Worm (Caenorhabditis elegans) whole organism, young adult: ENCODE data around the gene cox-10.

ENCODE experiments used
- B0035.1 ChIP-seq: sonication (generic microtip); optimal IDR thresholded peaks from 2 replicates; lab custom pipeline; 2016; ENCODE audit warnings: missing genetic modification characterization, mild to moderate bottlenecking, missing compliant biosample characterization, missing genotype, missing genetic modification reagents
- F10E7.11 ChIP-seq: sonication (generic microtip); optimal IDR thresholded peaks from 2 replicates; lab custom pipeline; 2017; ENCODE audit warnings: mild to moderate bottlenecking, missing genetic modification characterization, moderate library complexity, missing compliant biosample characterization
- F33H1.4 ChIP-seq: fragments of 200-800 bp; sonication (Bioruptor generic); IDR thresholded peaks from 2 replicates; pipeline ENCODE4 v1.3.6; 2022; ENCODE audit warnings: missing genetic modification reagents, missing genetic modification characterization, missing compliant biosample characterization
- F37B4.10 ChIP-seq: fragments of 200-800 bp; sonication (Bioruptor generic); IDR thresholded peaks from 2 replicates; pipeline ENCODE4 v1.3.6; 2022; ENCODE audit warnings: missing genetic modification characterization, missing compliant biosample characterization
- F52B5.7 ChIP-seq: sonication (generic microtip); optimal IDR thresholded peaks from 2 replicates; lab custom pipeline; 2016; ENCODE audit warnings: mild to moderate bottlenecking, missing genetic modification characterization, missing compliant biosample characterization
- F57C9.4 ChIP-seq: sonication (generic microtip); optimal IDR thresholded peaks from 2 replicates; lab custom pipeline; 2017; ENCODE audit warnings: mild to moderate bottlenecking, missing genetic modification characterization, missing compliant biosample characterization
- K12H6.12 ChIP-seq: fragments of 200-800 bp; sonication (Bioruptor generic); optimal IDR thresholded peaks from 2 replicates; lab custom pipeline; 2018; ENCODE audit warnings: mild to moderate bottlenecking, missing genetic modification characterization, missing compliant biosample characterization
- T07F8.4 ChIP-seq: sonication (generic microtip); optimal IDR thresholded peaks from 2 replicates; lab custom pipeline; 2016; ENCODE audit warnings: mild to moderate bottlenecking, missing genetic modification characterization, moderate library complexity, missing compliant biosample characterization
- T26A5.8 ChIP-seq: sonication (generic microtip); optimal IDR thresholded peaks from 2 replicates; lab custom pipeline; 2016; ENCODE audit warnings: missing genetic modification characterization, missing compliant biosample characterization
- Y67H2A.10 ChIP-seq: fragments of 200-800 bp; sonication (Bioruptor generic); conservative IDR thresholded peaks from 2 replicates; pipeline ENCODE4 v1.3.6; 2022; ENCODE audit warnings: missing genetic modification reagents, missing genetic modification characterization, missing compliant biosample characterization
- aptf-3 ChIP-seq: fragments of 200-800 bp; sonication (Bioruptor generic); IDR thresholded peaks from 2 replicates; pipeline ENCODE4 v1.3.6; 2022; ENCODE audit warnings: missing genetic modification characterization, missing compliant biosample characterization
- attf-5 ChIP-seq: fragments of 200-800 bp; sonication (Bioruptor generic); optimal IDR thresholded peaks from 2 replicates; lab custom pipeline; 2018; ENCODE audit warnings: mild to moderate bottlenecking, missing genetic modification characterization, missing compliant biosample characterization
- attf-6 ChIP-seq: fragments of 200-800 bp; sonication (Bioruptor generic); IDR thresholded peaks from 2 replicates; pipeline ENCODE4 v1.3.6; 2022; ENCODE audit warnings: missing genetic modification reagents, missing genetic modification characterization, missing compliant biosample characterization
- bed-1 ChIP-seq: fragments of 200-800 bp; sonication (Bioruptor generic); IDR thresholded peaks from 2 replicates; pipeline ENCODE4 v1.3.6; 2022; ENCODE audit warnings: missing genetic modification reagents, missing genetic modification characterization, missing compliant biosample characterization
- bed-2 ChIP-seq: fragments of 200-800 bp; sonication (Bioruptor generic); IDR thresholded peaks from 2 replicates; pipeline ENCODE4 v1.3.6; 2022; ENCODE audit warnings: missing genetic modification reagents, missing genetic modification characterization, missing compliant biosample characterization
- ceh-27 ChIP-seq: fragments of 200-800 bp; sonication (Bioruptor generic); optimal IDR thresholded peaks from 2 replicates; lab custom pipeline; 2018; ENCODE audit warnings: mild to moderate bottlenecking, missing genetic modification characterization, moderate library complexity, missing compliant biosample characterization
- chd-7 ChIP-seq: sonication (generic microtip); optimal IDR thresholded peaks from 2 replicates; lab custom pipeline; 2016; ENCODE audit warnings: mild to moderate bottlenecking, missing genetic modification characterization, moderate library complexity, missing compliant biosample characterization
- die-1 ChIP-seq: sonication (generic microtip); optimal IDR thresholded peaks from 2 replicates; lab custom pipeline; 2016; ENCODE audit warnings: missing genotype, mild to moderate bottlenecking, missing genetic modification characterization, missing compliant biosample characterization
- dpff-1 ChIP-seq: sonication (generic microtip); optimal IDR thresholded peaks from 2 replicates; lab custom pipeline; 2017; ENCODE audit warnings: mild to moderate bottlenecking, missing genetic modification characterization, missing compliant biosample characterization
- egl-18 ChIP-seq: fragments of 200-800 bp; sonication (Bioruptor generic); IDR thresholded peaks from 2 replicates; pipeline ENCODE4 v1.3.6; 2022; ENCODE audit warnings: missing genetic modification reagents, missing genetic modification characterization, missing compliant biosample characterization
- egrh-3 ChIP-seq: fragments of 200-800 bp; sonication (Bioruptor generic); IDR thresholded peaks from 2 replicates; pipeline ENCODE4 v1.3.6; 2022; ENCODE audit warnings: missing genetic modification reagents, missing genetic modification characterization, missing compliant biosample characterization
- hsf-1 ChIP-seq: fragments of 200-800 bp; sonication (Bioruptor generic); IDR thresholded peaks from 2 replicates; pipeline ENCODE4 v1.3.6; 2022; ENCODE audit warnings: missing genetic modification reagents, missing genetic modification characterization, missing compliant biosample characterization
- lag-1 ChIP-seq: fragments of 200-800 bp; sonication (Bioruptor generic); IDR thresholded peaks from 2 replicates; pipeline ENCODE4 v1.3.6; 2022; ENCODE audit warnings: missing genetic modification reagents, missing genetic modification characterization, missing compliant biosample characterization
- let-607 ChIP-seq, 2 experiments: fragments of 200-800 bp in 1 of 2; sonication (Bioruptor generic) in 1 of 2; sonication (generic microtip) in 1 of 2; optimal IDR thresholded peaks; 2 replicates each; lab custom pipeline; 2016 to 2018; ENCODE audit warnings: mild to moderate bottlenecking in 2 of 2, missing compliant biosample characterization in 2 of 2, missing genetic modification characterization in 2 of 2, moderate library complexity in 2 of 2, missing genotype in 1 of 2
- lin-40 ChIP-seq: sonication (generic microtip); optimal IDR thresholded peaks from 2 replicates; lab custom pipeline; 2016; ENCODE audit warnings: missing genetic modification characterization, mild to moderate bottlenecking, missing compliant biosample characterization, missing genotype, missing genetic modification reagents
- madf-8 ChIP-seq: fragments of 200-800 bp; sonication (Bioruptor generic); conservative IDR thresholded peaks from 2 replicates; pipeline ENCODE4 v1.3.6; 2022; ENCODE audit warnings: missing genetic modification reagents, missing genetic modification characterization, missing compliant biosample characterization
- mxl-1 ChIP-seq: sonication (generic microtip); optimal IDR thresholded peaks from 2 replicates; lab custom pipeline; 2016; ENCODE audit warnings: missing genetic modification characterization, missing compliant biosample characterization
- nfya-1 ChIP-seq: sonication (generic microtip); optimal IDR thresholded peaks from 2 replicates; lab custom pipeline; 2017; ENCODE audit warnings: antibody characterized with exemption, missing compliant biosample characterization, missing genetic modification characterization, borderline replicate concordance; ENCODE audit not compliant: insufficient read depth
- nfya-2 ChIP-seq: fragments of 200-800 bp; sonication (Bioruptor generic); IDR thresholded peaks from 2 replicates; pipeline ENCODE4 v1.3.6; 2022; ENCODE audit warnings: missing genetic modification reagents, missing genetic modification characterization, missing compliant biosample characterization
- nhr-120 ChIP-seq: fragments of 200-800 bp; sonication (Bioruptor generic); IDR thresholded peaks from 2 replicates; pipeline ENCODE4 v1.3.6; 2022; ENCODE audit warnings: missing genetic modification characterization, missing compliant biosample characterization
- pha-4 ChIP-seq: fragments of 150-350 bp; sonication (generic microtip); optimal IDR thresholded peaks from 2 replicates; lab custom pipeline; 2014; ENCODE audit warnings: missing biosample characterization, missing genetic modification reagents, missing genetic modification characterization
- repo-1 ChIP-seq: sonication (generic microtip); optimal IDR thresholded peaks from 2 replicates; lab custom pipeline; 2017; ENCODE audit warnings: mild to moderate bottlenecking, missing genetic modification characterization, missing compliant biosample characterization
- rpc-1 ChIP-seq, 2 experiments: fragments of 150-350 bp in 1 of 2; sonication (generic microtip) in 1 of 2; optimal IDR thresholded peaks; 2 replicates each; lab custom pipeline; 2014 to 2018; ENCODE audit warnings: missing biosample characterization in 1 of 2, missing genetic modification characterization in 1 of 2, missing genetic modification reagents in 1 of 2, missing genotype in 1 of 2
- snpc-1.1 ChIP-seq: sonication (generic microtip); optimal IDR thresholded peaks from 2 replicates; lab custom pipeline; 2017; ENCODE audit warnings: missing genetic modification characterization, mild to moderate bottlenecking, missing compliant biosample characterization, antibody characterized with exemption, moderate library complexity, missing genotype, missing genetic modification reagents; ENCODE audit not compliant: insufficient read depth
- snpc-1.3 ChIP-seq: sonication (generic microtip); optimal IDR thresholded peaks from 2 replicates; lab custom pipeline; 2017; ENCODE audit warnings: missing genetic modification characterization, mild to moderate bottlenecking, missing compliant biosample characterization, antibody characterized with exemption, moderate library complexity, missing genotype, missing genetic modification reagents; ENCODE audit not compliant: insufficient read depth
- somi-1 ChIP-seq: fragments of 200-800 bp; sonication (Bioruptor generic); optimal IDR thresholded peaks from 2 replicates; lab custom pipeline; 2018; ENCODE audit warnings: mild to moderate bottlenecking, missing genetic modification characterization, missing compliant biosample characterization
- sptf-2 ChIP-seq: fragments of 200-800 bp; sonication (Bioruptor generic); optimal IDR thresholded peaks from 2 replicates; lab custom pipeline; 2018; ENCODE audit warnings: mild to moderate bottlenecking, missing genetic modification characterization, missing compliant biosample characterization
- unc-62 ChIP-seq: fragments of 150-350 bp; optimal IDR thresholded peaks from 2 replicates; lab custom pipeline; 2014; ENCODE audit warnings: missing biosample characterization, missing genetic modification reagents, missing genetic modification characterization
- ztf-22 ChIP-seq: fragments of 200-800 bp; sonication (Bioruptor generic); optimal IDR thresholded peaks from 2 replicates; lab custom pipeline; 2018; ENCODE audit warnings: mild to moderate bottlenecking, missing genetic modification characterization, moderate library complexity, missing compliant biosample characterization
- ztf-26 ChIP-seq: sonication (generic microtip); optimal IDR thresholded peaks from 2 replicates; lab custom pipeline; 2017; ENCODE audit warnings: missing genetic modification characterization, missing compliant biosample characterization
- ztf-28 ChIP-seq: fragments of 200-800 bp; sonication (Bioruptor generic); IDR thresholded peaks from 2 replicates; pipeline ENCODE4 v1.3.6; 2022; ENCODE audit warnings: missing genetic modification reagents, missing genetic modification characterization, missing compliant biosample characterization
- ztf-3 ChIP-seq: fragments of 200-800 bp; sonication (Bioruptor generic); optimal IDR thresholded peaks from 2 replicates; lab custom pipeline; 2018; ENCODE audit warnings: mild to moderate bottlenecking, missing genetic modification characterization, missing compliant biosample characterization
- ztf-6 ChIP-seq: fragments of 200-800 bp; sonication (Bioruptor generic); IDR thresholded peaks from 2 replicates; pipeline ENCODE4 v1.3.6; 2022; ENCODE audit warnings: missing genetic modification reagents, missing genetic modification characterization, missing compliant biosample characterization

The cox-10 gene

DNA sequence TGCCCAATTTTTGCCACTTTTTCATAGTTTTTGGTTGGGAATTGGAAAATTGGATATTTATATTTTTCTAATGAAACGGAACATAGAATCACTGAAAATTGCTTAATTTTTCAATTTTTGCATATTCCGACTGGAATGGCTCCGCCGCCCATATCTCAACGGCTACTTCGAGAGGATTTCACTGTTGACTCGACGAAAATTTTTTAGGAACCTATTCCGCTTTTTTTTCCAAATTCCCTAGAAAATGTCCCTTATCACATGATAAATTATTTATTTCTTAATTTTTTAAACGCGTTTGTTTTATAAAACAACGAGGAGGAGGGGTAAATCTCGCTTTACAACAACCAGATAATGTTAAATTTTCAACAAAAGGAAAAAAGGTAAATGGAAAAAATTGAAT, 47.0 kb downstream of the cox-10 start (continued):
- no peak for TF ChIP-seq die-1 (tag; lab: Kevin White, UChicago)
- TF ChIP-seq let-607 (tag; optimal IDR thresholded peaks at IDR 0.05; lab: Kevin White, UChicago), result no peak
- no peak for TF ChIP-seq T07F8.4
- 0 out of 2 replicates have a peak, but pooled peaks have one; percentile 57 for TF ChIP-seq attf-6 (GFP tag; lab: Robert Waterston, UW)
- TF ChIP-seq B0035.1, result no peak
- no peak for TF ChIP-seq ztf-28
- TF ChIP-seq sptf-2 (GFP tag; lab: Kevin White, UChicago), result no peak
- TF ChIP-seq snpc-1.1 (tag; lab: Kevin White, UChicago), result peak; percentile 3
- no peak for TF ChIP-seq dpff-1
- no peak for TF ChIP-seq pha-4 (tag; lab: Kevin White, UChicago)
- 0 out of 2 replicates have a peak, but pooled peaks have one; percentile 62 for TF ChIP-seq bed-1 (GFP tag; lab: Robert Waterston, UW)
- TF ChIP-seq somi-1 (GFP tag; lab: Kevin White, UChicago), result no peak
- no peak for TF ChIP-seq unc-62 (GFP tag; lab: Kevin White, UChicago)
- TF ChIP-seq nfya-1 (tag; lab: Kevin White, UChicago), result no peak
- TF ChIP-seq F10E7.11 (tag; lab: Kevin White, UChicago), result no peak
- TF ChIP-seq lin-40, result no peak
- TF ChIP-seq egrh-3 (GFP tag; lab: Robert Waterston, UW), result no peak
- no peak for TF ChIP-seq F37B4.10 (GFP tag; lab: Robert Waterston, UW)
- no peak for TF ChIP-seq bed-2 (GFP tag; lab: Robert Waterston, UW)
- TF ChIP-seq ztf-6 (GFP tag; lab: Robert Waterston, UW), result no peak
- TF ChIP-seq ztf-3 (GFP tag; lab: Kevin White, UChicago), result no peak
- TF ChIP-seq repo-1, result no peak
- no peak for TF ChIP-seq T26A5.8 (tag; lab: Kevin White, UChicago)
- no peak for TF ChIP-seq nhr-120 (GFP tag; lab: Robert Waterston, UW)
- no peak for TF ChIP-seq chd-7 (tag; lab: Kevin White, UChicago)
- peak; percentile 29; the same call in 1 of the 2 replicates for TF ChIP-seq F33H1.4
- peak; percentile 78 for TF ChIP-seq hsf-1 (GFP tag; lab: Robert Waterston, UW)
- no peak for TF ChIP-seq madf-8 (GFP tag; lab: Robert Waterston, UW)
- no peak for TF ChIP-seq mxl-1 (tag; lab: Kevin White, UChicago)
- no peak for TF ChIP-seq egl-18 (GFP tag; lab: Robert Waterston, UW)
- no peak for TF ChIP-seq Y67H2A.10 (GFP tag; lab: Robert Waterston, UW)
- no peak for TF ChIP-seq aptf-3 (GFP tag; lab: Robert Waterston, UW)
- TF ChIP-seq nfya-2 (GFP tag; lab: Robert Waterston, UW), result 0 out of 2 replicates have a peak, but pooled peaks have one; percentile 67
- TF ChIP-seq attf-5, result no peak
- TF ChIP-seq K12H6.12 (tag; lab: Kevin White, UChicago), result no peak
- TF ChIP-seq F52B5.7 (tag; lab: Kevin White, UChicago), result peak; percentile 34
- no peak for TF ChIP-seq F57C9.4 (tag; lab: Kevin White, UChicago)
- TF ChIP-seq lag-1, result no peak
- no peak for TF ChIP-seq ceh-27 (GFP tag; lab: Kevin White, UChicago)
- no peak for TF ChIP-seq ztf-22 (GFP tag; lab: Kevin White, UChicago)
- TF ChIP-seq rpc-1 (optimal IDR thresholded peaks at IDR 0.05; lab: Kevin White, UChicago), result no peak
- TF ChIP-seq rpc-1 (tag; optimal IDR thresholded peaks at IDR 0.05; lab: Kevin White, UChicago), result no peak
- TF ChIP-seq snpc-1.3 (tag; lab: Kevin White, UChicago), result no peak
- no peak for TF ChIP-seq ztf-26
